ENCODE assay signal across 1 fruit fly cellular context in genomic region chrX:14727580-14727979, dm6.
TF ChIP-seq lines count a peak whose summit lies in the region.

No protein-coding gene starts in this region.

TF ChIP-seq in whole organism, embryonic, 481 proteins besides CTCF, POLR2A, EP300 and RAD21 (continued from another document):
- TF ChIP-seq CG8765 (GFP tag; IDR thresholded peaks at IDR 0.05; lab: Robert Waterston, UW) = no peak
- no peak for TF ChIP-seq Lhr (GFP tag; optimal IDR thresholded peaks at IDR 0.05; lab: Kevin White, UChicago)
- TF ChIP-seq Dad (GFP tag; optimal IDR thresholded peaks at IDR 0.05; lab: Kevin White, UChicago) = no peak
- no peak for TF ChIP-seq peb (GFP tag; IDR thresholded peaks at IDR 0.05; lab: Robert Waterston, UW)
- TF ChIP-seq sob (GFP tag; IDR thresholded peaks at IDR 0.05; lab: Robert Waterston, UW) = 0 out of 2 replicates have a peak, but pooled peaks have one; percentile 20
- TF ChIP-seq lmd (GFP tag; IDR thresholded peaks at IDR 0.05; lab: Robert Waterston, UW) = peak; percentile 38; the same call in 1 of the 2 replicates
- TF ChIP-seq Trl (optimal IDR thresholded peaks at IDR 0.05; lab: Kevin White, UChicago) = no peak
- TF ChIP-seq Trl (GFP tag; optimal IDR thresholded peaks at IDR 0.05; lab: Kevin White, UChicago) = no peak
- no peak for TF ChIP-seq D (optimal IDR thresholded peaks at IDR 0.05; lab: Kevin White, UChicago)
- TF ChIP-seq D (GFP tag; optimal IDR thresholded peaks at IDR 0.05; lab: Kevin White, UChicago) = peak; percentile 14
- no peak for TF ChIP-seq fru (optimal IDR thresholded peaks at IDR 0.05; lab: Kevin White, UChicago)
